Fruit fly (Drosophila melanogaster) whole organism, pupa: ENCODE data around the gene strat.

Experiments used
- CG10348 ChIP-seq: fragments of 200-800 bp; sonication (Bioruptor generic); IDR thresholded peaks from 2 replicates; pipeline ENCODE4 v1.3.6; 2022; ENCODE audit warnings: missing biosample characterization, missing genetic modification characterization
- CG14655 ChIP-seq: fragments of 200-800 bp; sonication (Bioruptor generic); optimal IDR thresholded peaks from 3 replicates; lab custom pipeline; 2017; ENCODE audit warnings: mild to moderate bottlenecking, missing biosample characterization, missing genetic modification reagents, missing genetic modification characterization
- CG17806 ChIP-seq: fragments of 200-800 bp; sonication (Bioruptor generic); optimal IDR thresholded peaks from 2 replicates; lab custom pipeline; 2018; ENCODE audit warnings: missing biosample characterization, mild to moderate bottlenecking, missing genetic modification characterization, moderate library complexity
- CG34367 ChIP-seq: fragments of 200-800 bp; sonication (Bioruptor generic); optimal IDR thresholded peaks from 2 replicates; lab custom pipeline; 2018; ENCODE audit warnings: missing biosample characterization, mild to moderate bottlenecking, missing genetic modification characterization
- CG4496 ChIP-seq: fragments of 200-800 bp; sonication (Bioruptor generic); IDR thresholded peaks from 3 replicates; pipeline ENCODE4 v1.3.6; 2022; ENCODE audit warnings: missing biosample characterization, missing genetic modification characterization
- CG8159 ChIP-seq: fragments of 200-800 bp; sonication (Bioruptor generic); optimal IDR thresholded peaks from 3 replicates; lab custom pipeline; 2018; ENCODE audit warnings: missing biosample characterization, mild to moderate bottlenecking, missing genetic modification characterization, moderate library complexity
- CG8301 ChIP-seq: fragments of 200-800 bp; sonication (Bioruptor generic); optimal IDR thresholded peaks from 2 replicates; lab custom pipeline; 2018; ENCODE audit warnings: missing biosample characterization, mild to moderate bottlenecking, missing genetic modification characterization
- Ets98B ChIP-seq: fragments of 200-800 bp; sonication (Bioruptor generic); IDR thresholded peaks from 2 replicates; pipeline ENCODE4 v1.3.6; 2022; ENCODE audit warnings: missing biosample characterization, missing genetic modification characterization
- Pif1B ChIP-seq: fragments of 200-800 bp; sonication (Bioruptor generic); optimal IDR thresholded peaks from 3 replicates; lab custom pipeline; 2016; ENCODE audit warnings: missing biosample characterization, missing genetic modification characterization
- fd96Ca ChIP-seq: fragments of 200-800 bp; sonication (Bioruptor generic); IDR thresholded peaks from 3 replicates; pipeline ENCODE4 v1.3.6; 2022; ENCODE audit warnings: missing biosample characterization, missing genetic modification characterization
- rn ChIP-seq: fragments of 200-800 bp; sonication (Bioruptor generic); IDR thresholded peaks from 2 replicates; pipeline ENCODE4 v1.3.6; 2022; ENCODE audit warnings: missing biosample characterization, missing genetic modification characterization

- TF ChIP-seq rn (GFP tag; lab: Robert Waterston, UW) (peak; percentile 45; the same call in 1 of the 2 replicates), CG34367 (tag; lab: Kevin White, UChicago) (peak; percentile 87), Pif1B (GFP tag; lab: Kevin White, UChicago) (no peak), CG10348 (peak; percentile 57), CG8159 (tag; lab: Kevin White, UChicago) (peak; percentile 86), CG14655 (no peak), Ets98B (GFP tag; lab: Robert Waterston, UW) (peak; percentile 92), CG8301 (no peak), fd96Ca (peak; percentile 62; the same call in 2 of the 3 replicates), CG4496 (GFP tag; lab: Robert Waterston, UW) (peak; percentile 95), CG17806 (tag; lab: Kevin White, UChicago) (peak; percentile 87)
Observed at dm6 chr2L:8311091-8311490, 9.0 kb upstream of the strat start, which contains the start of the genes CG7810 and CG7806.
